Fruit fly (Drosophila melanogaster): Measurements from ENCODE around the gene Acbp5.

- peak; percentile 70 for TF ChIP-seq CG6163 (GFP tag; IDR thresholded peaks at IDR 0.05)
- TF ChIP-seq CG3032 (tag; optimal IDR thresholded peaks at IDR 0.05), result no peak
Observed at dm6 chr3L:8751262-8751661, 37.1 kb downstream of the Acbp5 start.

Measured in whole organism, prepupa.